Fruit fly (Drosophila melanogaster) whole organism, embryonic: ENCODE measurements around the gene pkaap.

Experiments used
- Ada2b ChIP-seq: fragments of 200-800 bp; sonication (Bioruptor generic); IDR thresholded peaks from 2 replicates; pipeline ENCODE4 v1.3.6; 2022; ENCODE audit warnings: missing biosample characterization, missing genetic modification characterization
- Adf1 ChIP-seq: fragments of 200-800 bp; sonication (Bioruptor generic); IDR thresholded peaks from 2 replicates; pipeline ENCODE4 v1.3.6; 2022; ENCODE audit warnings: missing biosample characterization, missing genetic modification characterization
- Awh ChIP-seq: fragments of 200-800 bp; sonication (Bioruptor generic); IDR thresholded peaks from 2 replicates; pipeline ENCODE4, ENCODE4 v1.3.6; 2022; ENCODE audit warnings: missing biosample characterization, missing genetic modification characterization
- B-H2 ChIP-seq: fragments of 200-800 bp; sonication (Bioruptor generic); optimal IDR thresholded peaks from 2 replicates; lab custom pipeline; 2018; ENCODE audit warnings: missing biosample characterization, mild to moderate bottlenecking, missing genetic modification characterization
- CG10147 ChIP-seq: fragments of 200-800 bp; sonication (Bioruptor generic); optimal IDR thresholded peaks from 2 replicates; lab custom pipeline; 2019; ENCODE audit warnings: missing biosample characterization, mild to moderate bottlenecking, missing genetic modification characterization, moderate library complexity
- CG10209 ChIP-seq: fragments of 200-800 bp; sonication (Bioruptor generic); optimal IDR thresholded peaks from 3 replicates; lab custom pipeline; 2017; ENCODE audit warnings: missing biosample characterization, mild to moderate bottlenecking, missing genetic modification characterization, missing genetic modification reagents
- CG13287 ChIP-seq: fragments of 200-800 bp; sonication (Bioruptor generic); IDR thresholded peaks from 2 replicates; pipeline ENCODE4 v1.3.6; 2022; ENCODE audit warnings: missing biosample characterization, missing genetic modification characterization; ENCODE audit not compliant: partially characterized antibody
- CG13296 ChIP-seq: fragments of 200-800 bp; sonication (Bioruptor generic); optimal IDR thresholded peaks from 3 replicates; lab custom pipeline; 2018; ENCODE audit warnings: missing biosample characterization, mild to moderate bottlenecking, missing genetic modification characterization
- CG14667 ChIP-seq: fragments of 200-800 bp; sonication (Bioruptor generic); IDR thresholded peaks from 2 replicates; pipeline ENCODE4 v1.3.6; 2022; ENCODE audit warnings: missing biosample characterization, missing genetic modification characterization
- CG15011 ChIP-seq: fragments of 200-800 bp; sonication (Bioruptor generic); optimal IDR thresholded peaks from 3 replicates; lab custom pipeline; 2018; ENCODE audit warnings: missing biosample characterization, mild to moderate bottlenecking, missing genetic modification characterization
- CG17385 ChIP-seq: fragments of 200-800 bp; sonication (Bioruptor generic); optimal IDR thresholded peaks from 3 replicates; lab custom pipeline; 2018; ENCODE audit warnings: missing biosample characterization, mild to moderate bottlenecking, missing genetic modification characterization
- CG17612 ChIP-seq: fragments of 200-800 bp; sonication (Bioruptor generic); IDR thresholded peaks from 2 replicates; pipeline ENCODE4 v1.3.6; 2022; ENCODE audit warnings: missing biosample characterization, missing genetic modification characterization
- CG17802 ChIP-seq: fragments of 200-800 bp; sonication (Bioruptor generic); optimal IDR thresholded peaks from 2 replicates; lab custom pipeline; 2018; ENCODE audit warnings: missing biosample characterization, mild to moderate bottlenecking, missing genetic modification characterization, moderate library complexity
- CG17912 ChIP-seq: fragments of 200-800 bp; sonication (Bioruptor generic); optimal IDR thresholded peaks from 2 replicates; lab custom pipeline; 2018; ENCODE audit warnings: missing biosample characterization, mild to moderate bottlenecking, missing genetic modification characterization
- CG2199 ChIP-seq: fragments of 200-800 bp; sonication (Bioruptor generic); IDR thresholded peaks from 3 replicates; pipeline ENCODE4 v1.3.6; 2022; ENCODE audit warnings: missing biosample characterization, missing genetic modification characterization
- CG30020 ChIP-seq: fragments of 200-800 bp; optimal IDR thresholded peaks from 2 replicates; lab custom pipeline; 2019; ENCODE audit warnings: missing biosample characterization, mild to moderate bottlenecking, missing genetic modification characterization, moderate library complexity
- CG34224 ChIP-seq: fragments of 200-800 bp; sonication (Bioruptor generic); IDR thresholded peaks from 3 replicates; pipeline ENCODE4 v1.3.6; 2022; ENCODE audit warnings: missing biosample characterization, missing genetic modification characterization; ENCODE audit not compliant: partially characterized antibody
- CG3726 ChIP-seq: fragments of 200-800 bp; sonication (Bioruptor generic); IDR thresholded peaks from 3 replicates; pipeline ENCODE4, ENCODE4 v1.3.6; 2022; ENCODE audit warnings: missing biosample characterization, missing genetic modification characterization
- CG3838 ChIP-seq: fragments of 200-800 bp; sonication (Bioruptor generic); optimal IDR thresholded peaks from 3 replicates; lab custom pipeline; 2016; ENCODE audit warnings: missing biosample characterization, missing genetic modification characterization
- CG4404 ChIP-seq: fragments of 200-800 bp; sonication (Bioruptor generic); IDR thresholded peaks from 2 replicates; pipeline ENCODE4 v1.3.6; 2022; ENCODE audit warnings: missing biosample characterization, missing genetic modification characterization
- CG4854 ChIP-seq: fragments of 200-800 bp; sonication (Bioruptor generic); optimal IDR thresholded peaks from 2 replicates; lab custom pipeline; 2016; ENCODE audit warnings: missing biosample characterization, missing genetic modification characterization, inconsistent platforms
- CG5953 ChIP-seq: fragments of 200-800 bp; sonication (Bioruptor generic); IDR thresholded peaks from 2 replicates; pipeline ENCODE4 v1.3.6; 2022; ENCODE audit warnings: missing biosample characterization, missing genetic modification characterization
- CG7786 ChIP-seq: fragments of 200-800 bp; sonication (Bioruptor generic); optimal IDR thresholded peaks from 2 replicates; lab custom pipeline; 2016; ENCODE audit warnings: missing biosample characterization, missing genetic modification characterization
- CG8359 ChIP-seq: fragments of 200-800 bp; sonication (Bioruptor generic); optimal IDR thresholded peaks from 2 replicates; lab custom pipeline; 2017; ENCODE audit warnings: missing biosample characterization, mild to moderate bottlenecking, missing genetic modification characterization, borderline replicate concordance
- E2f1 ChIP-seq: fragments of 200-800 bp; sonication (Bioruptor generic); IDR thresholded peaks from 2 replicates; pipeline ENCODE4 v1.3.6; 2022; ENCODE audit warnings: missing biosample characterization, missing genetic modification characterization
- Gug ChIP-seq: fragments of 200-800 bp; sonication (Bioruptor generic); IDR thresholded peaks from 4 replicates; pipeline ENCODE4 v1.3.6; 2022; ENCODE audit warnings: missing biosample characterization, missing genetic modification characterization
- Hand ChIP-seq: fragments of 200-800 bp; sonication (Bioruptor generic); optimal IDR thresholded peaks from 2 replicates; lab custom pipeline; 2017; ENCODE audit warnings: mild to moderate bottlenecking, missing biosample characterization, missing genetic modification reagents, missing genetic modification characterization
- HmgD ChIP-seq: fragments of 200-800 bp; sonication (Bioruptor generic); optimal IDR thresholded peaks from 3 replicates; lab custom pipeline; 2016; ENCODE audit warnings: missing biosample characterization, missing genetic modification characterization
- Mes4 ChIP-seq: fragments of 200-800 bp; sonication (Bioruptor generic); optimal IDR thresholded peaks from 2 replicates; lab custom pipeline; 2016; ENCODE audit warnings: missing biosample characterization, missing genetic modification characterization
- Nf-YB ChIP-seq: fragments of 200-800 bp; sonication (Bioruptor generic); optimal IDR thresholded peaks from 3 replicates; lab custom pipeline; 2019; ENCODE audit warnings: missing biosample characterization, mild to moderate bottlenecking, missing genetic modification characterization, moderate library complexity
- PHDP ChIP-seq: fragments of 200-800 bp; sonication (Bioruptor generic); optimal IDR thresholded peaks from 3 replicates; lab custom pipeline; 2018; ENCODE audit warnings: missing biosample characterization, mild to moderate bottlenecking, missing genetic modification characterization, moderate library complexity
- Sox102F ChIP-seq: fragments of 200-800 bp; sonication (Bioruptor generic); optimal IDR thresholded peaks from 2 replicates; lab custom pipeline; 2018; ENCODE audit warnings: missing biosample characterization, mild to moderate bottlenecking, missing genetic modification characterization, moderate library complexity
- Usf ChIP-seq: fragments of 200-800 bp; sonication (Bioruptor generic); optimal IDR thresholded peaks from 2 replicates; lab custom pipeline; 2017; ENCODE audit warnings: missing genotype, missing biosample characterization, missing genetic modification characterization
- ac ChIP-seq: fragments of 200-800 bp; sonication (Bioruptor generic); optimal IDR thresholded peaks from 3 replicates; lab custom pipeline; 2017; ENCODE audit warnings: missing biosample characterization, mild to moderate bottlenecking, missing genetic modification characterization
- bab2 ChIP-seq: fragments of 200-800 bp; sonication (Bioruptor generic); optimal IDR thresholded peaks from 2 replicates; lab custom pipeline; 2016; ENCODE audit warnings: missing biosample characterization, missing genetic modification characterization
- cg ChIP-seq: fragments of 200-800 bp; sonication (Bioruptor generic); optimal IDR thresholded peaks from 3 replicates; lab custom pipeline; 2019; ENCODE audit warnings: missing biosample characterization, mild to moderate bottlenecking, missing genetic modification characterization, moderate library complexity
- cwo ChIP-seq: fragments of 200-800 bp; sonication (Bioruptor generic); optimal IDR thresholded peaks from 3 replicates; lab custom pipeline; 2017; ENCODE audit warnings: missing biosample characterization, missing genetic modification characterization, mild to moderate bottlenecking, moderate library complexity, missing genetic modification reagents
- esg ChIP-seq: fragments of 200-800 bp; sonication (Bioruptor generic); conservative IDR thresholded peaks from 2 replicates; pipeline ENCODE4 v1.3.6; 2022; ENCODE audit warnings: missing biosample characterization, missing genetic modification characterization
- gce ChIP-seq: fragments of 200-800 bp; sonication (Bioruptor generic); IDR thresholded peaks from 3 replicates; pipeline ENCODE4 v1.3.6; 2022; ENCODE audit warnings: missing biosample characterization, missing genetic modification characterization
- gcm ChIP-seq: fragments of 200-800 bp; sonication (Bioruptor generic); optimal IDR thresholded peaks from 2 replicates; lab custom pipeline; 2019; ENCODE audit warnings: missing biosample characterization, mild to moderate bottlenecking, missing genetic modification characterization, moderate library complexity
- jing ChIP-seq: fragments of 200-800 bp; sonication (Bioruptor generic); optimal IDR thresholded peaks from 2 replicates; lab custom pipeline; 2018; ENCODE audit warnings: missing biosample characterization, mild to moderate bottlenecking, missing genetic modification characterization
- klu ChIP-seq: fragments of 200-800 bp; sonication (Bioruptor generic); IDR thresholded peaks from 2 replicates; pipeline ENCODE4 v1.3.6; 2022; ENCODE audit warnings: missing biosample characterization, missing genetic modification characterization
- mam ChIP-seq: fragments of 200-800 bp; sonication (Bioruptor generic); optimal IDR thresholded peaks from 3 replicates; lab custom pipeline; 2016; ENCODE audit warnings: missing biosample characterization, missing genetic modification characterization
- peb ChIP-seq: fragments of 200-800 bp; sonication (Bioruptor generic); IDR thresholded peaks from 2 replicates; pipeline ENCODE4 v1.3.6; 2022; ENCODE audit warnings: missing biosample characterization, missing genetic modification characterization
- pho ChIP-seq: fragments of 200-800 bp; sonication (Bioruptor generic); optimal IDR thresholded peaks from 2 replicates; lab custom pipeline; 2016; ENCODE audit warnings: missing biosample characterization, missing genetic modification characterization
- scrt ChIP-seq: fragments of 200-800 bp; sonication (Bioruptor generic); optimal IDR thresholded peaks from 2 replicates; lab custom pipeline; 2018; ENCODE audit warnings: missing biosample characterization, mild to moderate bottlenecking, missing genetic modification characterization, moderate library complexity
- shn ChIP-seq: fragments of 200-800 bp; sonication (Bioruptor generic); optimal IDR thresholded peaks from 3 replicates; lab custom pipeline; 2016; ENCODE audit warnings: missing biosample characterization, missing genetic modification characterization
- slp2 ChIP-seq: fragments of 200-800 bp; sonication (Bioruptor generic); optimal IDR thresholded peaks from 2 replicates; lab custom pipeline; 2016; ENCODE audit warnings: missing biosample characterization, missing genetic modification characterization

pkaap gene

DNA sequence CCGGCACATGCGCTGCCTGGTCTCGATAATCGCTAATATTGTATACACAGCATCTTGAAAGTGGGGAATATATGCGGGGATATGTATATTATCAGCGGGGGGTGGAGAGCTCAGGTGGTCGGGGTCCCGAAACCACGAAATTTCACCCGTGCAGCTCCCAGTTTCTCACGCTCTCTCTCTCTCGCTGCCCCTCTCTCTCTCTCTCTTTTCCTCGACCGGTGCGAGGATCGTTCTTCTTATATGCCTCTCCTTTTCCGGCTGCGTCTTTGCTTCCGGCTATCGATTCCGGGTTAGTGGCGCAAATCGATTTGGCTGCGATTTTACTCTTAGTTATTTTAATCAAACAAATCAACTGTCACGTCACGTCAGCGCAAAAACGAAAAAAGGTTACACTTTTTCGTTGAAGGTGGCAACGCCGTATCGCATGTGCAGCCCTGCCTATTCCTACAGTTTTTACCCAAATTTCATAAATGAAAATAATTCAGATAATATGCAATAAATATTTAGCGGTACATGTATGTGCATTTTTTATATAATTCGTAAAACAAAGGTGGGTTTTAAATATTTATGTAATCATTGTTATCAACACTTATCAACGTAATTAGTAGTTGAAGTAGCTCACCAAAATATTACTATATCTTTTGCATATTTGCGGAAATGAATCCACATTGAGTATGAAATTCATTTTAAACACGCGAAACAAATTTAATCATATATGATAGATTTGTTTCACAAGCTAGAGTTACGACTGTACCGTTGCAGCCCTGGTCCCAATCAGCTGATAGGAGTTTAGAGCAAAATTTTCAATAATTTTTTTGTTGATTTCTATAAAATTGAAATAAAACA lies 11.6 kb downstream of the pkaap start, which contains the start of the genes heix and CG17328 (continued):
- no peak for TF ChIP-seq ac (GFP tag; lab: Kevin White, UChicago)
- peak; percentile 56 for TF ChIP-seq CG7786 (GFP tag; lab: Kevin White, UChicago)
- peak; percentile 24 for TF ChIP-seq CG17802 (tag; lab: Kevin White, UChicago)
- no peak for TF ChIP-seq CG3838 (GFP tag; lab: Kevin White, UChicago)
- 0 out of 2 replicates have a peak, but pooled peaks have one; percentile 24 for TF ChIP-seq peb (GFP tag; lab: Robert Waterston, UW)
- TF ChIP-seq CG4854 (GFP tag; lab: Kevin White, UChicago), result peak; percentile 1
- peak; percentile 37 for TF ChIP-seq scrt (GFP tag; lab: Kevin White, UChicago)
- peak; percentile 73 for TF ChIP-seq CG13296 (GFP tag; lab: Kevin White, UChicago)
- peak; percentile 43 for TF ChIP-seq Nf-YB
- TF ChIP-seq CG15011 (GFP tag; lab: Kevin White, UChicago), result no peak
- TF ChIP-seq Mes4 (GFP tag; lab: Kevin White, UChicago), result no peak
- TF ChIP-seq CG17385, result peak; percentile 58
- TF ChIP-seq jing (GFP tag; lab: Kevin White, UChicago), result no peak
- peak; percentile 30 for TF ChIP-seq gcm (GFP tag; lab: Kevin White, UChicago)
- TF ChIP-seq CG17612 (GFP tag; lab: Robert Waterston, UW), result 0 out of 2 replicates have a peak, but pooled peaks have one; percentile 11
- TF ChIP-seq gce (GFP tag; lab: Robert Waterston, UW), result no peak
- TF ChIP-seq CG34224 (GFP tag; lab: Robert Waterston, UW), result 0 out of 3 replicates have a peak, but pooled peaks have one; percentile 12
- no peak for TF ChIP-seq Sox102F
- TF ChIP-seq Ada2b, result peak; percentile 71
- no peak for TF ChIP-seq Adf1 (GFP tag; lab: Robert Waterston, UW)
- TF ChIP-seq shn (GFP tag; lab: Kevin White, UChicago), result peak; percentile 58
- TF ChIP-seq CG3726, result no peak
- TF ChIP-seq CG10209 (GFP tag; lab: Kevin White, UChicago), result no peak
- TF ChIP-seq CG5953 (GFP tag; lab: Robert Waterston, UW), result peak; percentile 43; the same call in 1 of the 2 replicates
- no peak; the same call in 1 of the 2 replicates for TF ChIP-seq klu (GFP tag; lab: Robert Waterston, UW)
- TF ChIP-seq CG30020 (tag; lab: Kevin White, UChicago), result peak; percentile 64
- TF ChIP-seq mam (GFP tag; lab: Kevin White, UChicago), result peak; percentile 87
- TF ChIP-seq HmgD (GFP tag; lab: Kevin White, UChicago), result no peak
- no peak for TF ChIP-seq Hand (GFP tag; lab: Kevin White, UChicago)
- peak; percentile 5 for TF ChIP-seq slp2 (GFP tag; lab: Kevin White, UChicago)
- TF ChIP-seq Gug (GFP tag; lab: Robert Waterston, UW), result peak; percentile 68; the same call in 2 of the 4 replicates
- no peak for TF ChIP-seq cg
- TF ChIP-seq CG10147 (GFP tag; lab: Kevin White, UChicago), result no peak
- peak; percentile 47 for TF ChIP-seq CG17912 (GFP tag; lab: Kevin White, UChicago)
- TF ChIP-seq B-H2 (GFP tag; lab: Kevin White, UChicago), result peak; percentile 73
- TF ChIP-seq esg (GFP tag; lab: Robert Waterston, UW), result peak; percentile 59
- TF ChIP-seq CG13287, result 0 out of 2 replicates have a peak, but pooled peaks have one; percentile 28
- TF ChIP-seq bab2 (GFP tag; lab: Kevin White, UChicago), result peak; percentile 52
- no peak; the same call in 1 of the 2 replicates for TF ChIP-seq CG14667 (GFP tag; lab: Robert Waterston, UW)
- TF ChIP-seq CG2199 (GFP tag; lab: Robert Waterston, UW), result peak; percentile 55; the same call in 1 of the 3 replicates
- TF ChIP-seq Usf (GFP tag; lab: Kevin White, UChicago), result peak; percentile 33
- TF ChIP-seq E2f1 (GFP tag; lab: Robert Waterston, UW), result peak; percentile 70
- TF ChIP-seq PHDP, result peak; percentile 78
- TF ChIP-seq pho (GFP tag; lab: Kevin White, UChicago), result peak; percentile 50
- TF ChIP-seq Awh (GFP tag; lab: Robert Waterston, UW), result 0 out of 2 replicates have a peak, but pooled peaks have one; percentile 12
- no peak for TF ChIP-seq CG8359 (GFP tag; lab: Kevin White, UChicago)
- TF ChIP-seq CG4404 (GFP tag; lab: Robert Waterston, UW), result peak; percentile 54
- no peak for TF ChIP-seq cwo (GFP tag; lab: Kevin White, UChicago)
